Fruit fly (Drosophila melanogaster) S2 (cell line): ENCODE results near the gene Bulli.

ENCODE experiments used
- CG8478 ChIP-seq: fragments of >200 bp; optimal IDR thresholded peaks from 2 replicates; lab custom pipeline; 2018
- CTCF ChIP-seq, 2 experiments: fragments of >200 bp; optimal IDR thresholded peaks; 2 replicates each; lab custom pipeline; 2018

Gene Bulli

DNA sequence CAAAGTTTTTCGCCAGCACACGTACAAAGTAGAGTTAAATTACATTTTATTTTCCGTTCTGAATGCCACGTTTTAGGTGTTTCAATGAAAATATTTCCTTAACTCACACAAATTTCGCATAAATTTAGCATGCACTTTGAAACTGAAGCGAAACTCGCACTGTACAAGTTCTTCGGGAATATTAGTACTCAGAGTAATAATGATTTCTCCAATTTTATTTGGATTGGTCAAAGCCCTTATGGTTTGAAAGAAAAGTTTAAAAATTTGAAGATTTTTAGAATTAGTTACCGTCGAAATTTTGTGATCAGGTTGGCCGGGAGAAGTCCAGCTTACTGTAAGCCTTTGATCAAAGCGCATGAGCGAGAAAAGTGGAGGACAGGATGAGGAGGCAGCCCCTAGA, 41.9 kb downstream of the Bulli start, which contains the start of gene betaTub65B:
betaTub65B (plus strand) TSS at position 301 of the 400 bp plus-strand sequence.
- TF ChIP-seq CTCF (optimal IDR thresholded peaks at IDR 0.05; lab: Kevin White, UChicago), result no peak
- no peak for TF ChIP-seq CG8478 (lab: Kevin White, UChicago)
